Worm (Caenorhabditis elegans): ENCODE data around the gene nuo-4.

Gene nuo-4

DNA sequence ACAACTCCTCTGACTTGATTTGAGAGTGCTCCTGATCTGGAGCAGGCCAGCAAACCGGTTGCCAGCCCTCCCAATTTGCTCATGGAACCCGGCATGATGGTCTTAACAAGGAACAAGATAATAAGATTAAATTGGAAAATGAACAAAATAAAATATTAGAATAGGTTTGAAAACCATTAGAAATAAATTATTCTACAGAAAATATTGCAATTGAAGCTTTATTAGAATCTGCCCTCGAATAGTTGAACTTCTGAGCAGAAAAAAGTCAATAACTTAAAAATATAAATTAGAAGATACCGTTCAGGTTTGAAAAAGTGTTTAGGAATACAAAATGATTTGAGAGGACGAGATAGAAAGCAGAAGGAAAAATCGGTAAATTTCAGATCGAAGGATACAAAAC lies at the start of gene nuo-4:
Gene nuo-4, minus strand, starts transcription at position 101 of the 400 bp plus-strand sequence.
- no peak for TF ChIP-seq crh-2 (tag; optimal IDR thresholded peaks at IDR 0.05)
- no peak for TF ChIP-seq unc-55 (GFP tag; optimal IDR thresholded peaks at IDR 0.05)
- TF ChIP-seq ztf-4 (tag; optimal IDR thresholded peaks at IDR 0.05), result no peak
- TF ChIP-seq ztf-11 (tag; optimal IDR thresholded peaks at IDR 0.05), result no peak
- no peak for TF ChIP-seq nhr-23 (tag; optimal IDR thresholded peaks at IDR 0.05)
- TF ChIP-seq lsy-2 (tag; optimal IDR thresholded peaks at IDR 0.05), result no peak
- no peak for TF ChIP-seq C34F6.9 (tag; optimal IDR thresholded peaks at IDR 0.05)
- no peak for TF ChIP-seq nhr-12 (tag; optimal IDR thresholded peaks at IDR 0.05)
- no peak for TF ChIP-seq elt-1 (tag; optimal IDR thresholded peaks at IDR 0.05)
- TF ChIP-seq sma-3 (GFP tag; optimal IDR thresholded peaks at IDR 0.05), result no peak
- TF ChIP-seq sma-9 (GFP tag; optimal IDR thresholded peaks at IDR 0.05), result no peak
- TF ChIP-seq sma-9 (tag; optimal IDR thresholded peaks at IDR 0.05), result no peak
- no peak for TF ChIP-seq mbf-1 (tag; optimal IDR thresholded peaks at IDR 0.05)
- no peak for TF ChIP-seq nhr-6 (tag; optimal IDR thresholded peaks at IDR 0.05)
- TF ChIP-seq aly-2 (tag; optimal IDR thresholded peaks at IDR 0.05), result no peak
- no peak for TF ChIP-seq egl-27 (tag; optimal IDR thresholded peaks at IDR 0.05)

DNA sequence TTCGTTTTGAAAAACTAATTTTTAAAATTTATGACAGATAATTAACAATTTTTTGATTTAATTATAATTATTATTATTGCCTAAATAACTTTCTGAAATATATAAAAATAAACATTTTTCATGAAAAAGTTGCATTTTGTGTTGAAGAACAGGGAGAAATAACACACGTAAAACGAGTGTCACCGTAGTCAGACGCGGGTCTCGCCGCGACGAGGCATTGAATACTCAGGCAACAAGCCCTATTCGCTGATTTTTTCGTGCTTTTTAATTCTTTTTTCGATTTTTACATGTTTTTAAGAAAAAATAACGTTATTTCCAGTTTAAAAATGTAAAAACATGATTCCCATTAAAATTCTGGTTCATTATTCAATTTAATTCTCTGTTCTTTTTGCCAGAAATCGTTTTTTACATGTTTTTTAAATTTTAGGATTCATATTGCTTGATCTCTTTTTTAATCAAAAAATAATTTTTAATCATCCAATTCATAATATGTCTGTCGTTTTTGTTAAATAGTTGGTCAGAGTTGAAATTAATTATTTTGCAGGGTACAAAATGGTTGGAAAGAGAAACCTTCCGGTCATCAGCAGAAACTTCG lies 49.4 kb upstream of the nuo-4 start, which contains the start of gene rpl-6:
Gene rpl-6, plus strand, starts transcription at position 545 of the 595 bp plus-strand sequence.
- TF ChIP-seq sma-9 (GFP tag; optimal IDR thresholded peaks at IDR 0.05), result peak; percentile 86
- TF ChIP-seq sma-9 (tag; optimal IDR thresholded peaks at IDR 0.05), result no peak
- peak; percentile 50 for TF ChIP-seq nhr-77 (tag; optimal IDR thresholded peaks at IDR 0.05)
- TF ChIP-seq gmeb-1 (tag; optimal IDR thresholded peaks at IDR 0.05), result peak; percentile 89
- no peak for TF ChIP-seq peb-1 (tag; optimal IDR thresholded peaks at IDR 0.05)
- TF ChIP-seq dmd-4 (tag; optimal IDR thresholded peaks at IDR 0.05), result no peak
- no peak for TF ChIP-seq elt-1 (tag; optimal IDR thresholded peaks at IDR 0.05)
- peak; percentile 90 for TF ChIP-seq nhr-129 (tag; optimal IDR thresholded peaks at IDR 0.05)
- no peak for TF ChIP-seq ztf-1 (GFP tag; conservative IDR thresholded peaks at IDR 0.05)
- no peak for TF ChIP-seq nhr-12 (tag; optimal IDR thresholded peaks at IDR 0.05)
- TF ChIP-seq fos-1 (tag; optimal IDR thresholded peaks at IDR 0.05), result peak; percentile 77
- no peak for TF ChIP-seq nhr-11 (tag; optimal IDR thresholded peaks at IDR 0.05)
- TF ChIP-seq skn-1 (tag; optimal IDR thresholded peaks at IDR 0.05), result peak; percentile 5
- peak; percentile 76 for TF ChIP-seq egl-27 (tag; optimal IDR thresholded peaks at IDR 0.05)
- TF ChIP-seq snpc-4 (tag; optimal IDR thresholded peaks at IDR 0.05), result peak; percentile 47
- TF ChIP-seq zag-1 (tag; optimal IDR thresholded peaks at IDR 0.05), result peak; percentile 70
- TF ChIP-seq ceh-82 (tag; optimal IDR thresholded peaks at IDR 0.05), result peak; percentile 25
- TF ChIP-seq ZK546.5 (tag; optimal IDR thresholded peaks at IDR 0.05), result peak; percentile 85
- TF ChIP-seq unc-55 (GFP tag; optimal IDR thresholded peaks at IDR 0.05), result peak; percentile 99
- TF ChIP-seq lsy-2 (tag; optimal IDR thresholded peaks at IDR 0.05), result peak; percentile 98 to 100
- peak; percentile 72 for TF ChIP-seq blmp-1 (tag; optimal IDR thresholded peaks at IDR 0.05; ENCODE audit: insufficient read depth)
- TF ChIP-seq alr-1 (tag; optimal IDR thresholded peaks at IDR 0.05), result no peak
- peak; percentile 95 for TF ChIP-seq crh-2 (tag; optimal IDR thresholded peaks at IDR 0.05)
- TF ChIP-seq nhr-237 (tag; optimal IDR thresholded peaks at IDR 0.05), result no peak
- TF ChIP-seq nhr-6 (tag; optimal IDR thresholded peaks at IDR 0.05), result peak; percentile 58
- peak in 1 of 2 experiments; percentile 68 for TF ChIP-seq mdl-1 (tag; optimal IDR thresholded peaks at IDR 0.05)
- no peak for TF ChIP-seq ztf-11 (tag; optimal IDR thresholded peaks at IDR 0.05)
- peak; percentile 17 for TF ChIP-seq ceh-16 (tag; optimal IDR thresholded peaks at IDR 0.05)
- TF ChIP-seq ama-1 (optimal IDR thresholded peaks at IDR 0.05), result peak; percentile 41
- TF ChIP-seq elt-3 (tag; optimal IDR thresholded peaks at IDR 0.05), result no peak
- TF ChIP-seq sem-4 (tag; optimal IDR thresholded peaks at IDR 0.05), result peak; percentile 80
- TF ChIP-seq lin-39 (tag; optimal IDR thresholded peaks at IDR 0.05), result no peak
- peak; percentile 80 for TF ChIP-seq mab-5 (tag; optimal IDR thresholded peaks at IDR 0.05)
- peak; percentile 88 for TF ChIP-seq nhr-21 (tag; optimal IDR thresholded peaks at IDR 0.05)
- peak; percentile 73 for TF ChIP-seq ztf-4 (tag; optimal IDR thresholded peaks at IDR 0.05)
- TF ChIP-seq mbf-1 (tag; optimal IDR thresholded peaks at IDR 0.05), result no peak
- no peak for TF ChIP-seq unc-62 (GFP tag; optimal IDR thresholded peaks at IDR 0.05)
- peak; percentile 92 for TF ChIP-seq C34F6.9 (tag; optimal IDR thresholded peaks at IDR 0.05)
- no peak for TF ChIP-seq Y55F3AM.14 (GFP tag; optimal IDR thresholded peaks at IDR 0.05)
- TF ChIP-seq sma-3 (GFP tag; optimal IDR thresholded peaks at IDR 0.05), result peak; percentile 91
- TF ChIP-seq lin-11 (tag; optimal IDR thresholded peaks at IDR 0.05), result peak; percentile 94
- peak; percentile 28 for TF ChIP-seq R02D3.7 (tag; optimal IDR thresholded peaks at IDR 0.05)
- TF ChIP-seq aly-2 (tag; optimal IDR thresholded peaks at IDR 0.05), result no peak
- TF ChIP-seq nhr-23 (tag; optimal IDR thresholded peaks at IDR 0.05), result no peak
- peak; percentile 77 for TF ChIP-seq F13H6.1 (tag; optimal IDR thresholded peaks at IDR 0.05)
- TF ChIP-seq nhr-25 (tag; optimal IDR thresholded peaks at IDR 0.05), result peak; percentile 89
- no peak for TF ChIP-seq nhr-10 (tag; optimal IDR thresholded peaks at IDR 0.05)
- TF ChIP-seq lin-13 (GFP tag; optimal IDR thresholded peaks at IDR 0.05), result peak; percentile 93
- TF ChIP-seq unc-39 (tag; optimal IDR thresholded peaks at IDR 0.05), result no peak

All from whole organism, L2 larva.